Fruit fly (Drosophila melanogaster): ENCODE results near the gene CG1265.
A peak's percentile ranks its signal among the peaks of the same experiment; 100 is the strongest.

The CG1265 gene

DNA sequence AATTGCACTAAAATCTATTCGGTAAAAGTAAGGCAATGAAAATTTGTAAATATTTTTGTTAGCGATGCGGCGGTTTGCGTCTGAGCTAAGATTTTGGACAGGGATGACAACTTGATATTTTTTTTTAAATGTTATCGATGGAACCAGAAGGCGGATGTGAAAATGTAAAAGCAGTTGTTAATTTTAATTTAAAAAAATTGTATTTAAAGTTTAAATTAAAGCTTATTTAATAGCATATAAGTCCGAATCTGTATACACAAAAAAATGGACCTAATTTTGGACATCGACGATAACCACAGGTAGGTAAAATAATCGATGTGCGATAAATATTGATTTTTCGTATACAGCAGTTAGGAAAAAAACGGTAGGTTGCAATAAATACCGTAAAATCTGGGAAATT, 7.8 kb downstream of the CG1265 start, which contains the start of the genes CG11586 and VhaM9.7-a (continued):
- TF ChIP-seq hth (optimal IDR thresholded peaks at IDR 0.05) (no peak), Atf6 (GFP tag; IDR thresholded peaks at IDR 0.05) (0 out of 2 replicates have a peak, but pooled peaks have one; percentile 23), CG32532 (GFP tag; IDR thresholded peaks at IDR 0.05) (no peak), Myb (GFP tag; optimal IDR thresholded peaks at IDR 0.05) (peak; percentile 68), CG15601 (tag; optimal IDR thresholded peaks at IDR 0.05) (peak; percentile 40), crc (GFP tag; optimal IDR thresholded peaks at IDR 0.05) (no peak), mirr (GFP tag; optimal IDR thresholded peaks at IDR 0.05) (no peak), Deaf1 (tag; optimal IDR thresholded peaks at IDR 0.05) (no peak), CG18262 (tag; optimal IDR thresholded peaks at IDR 0.05) (peak; percentile 11), Mrtf (GFP tag; IDR thresholded peaks at IDR 0.05) (no peak), Dll (GFP tag; IDR thresholded peaks at IDR 0.05; ENCODE audit: partially characterized antibody) (peak; percentile 78), sc (optimal IDR thresholded peaks at IDR 0.05) (no peak), sc (GFP tag; optimal IDR thresholded peaks at IDR 0.05) (no peak), dmrt11E (tag; optimal IDR thresholded peaks at IDR 0.05) (peak; percentile 8), CrebB (tag; optimal IDR thresholded peaks at IDR 0.05) (no peak), CG1233 (GFP tag; optimal IDR thresholded peaks at IDR 0.05) (no peak), seq (GFP tag; IDR thresholded peaks at IDR 0.05) (no peak), CG12659 (GFP tag; optimal IDR thresholded peaks at IDR 0.05) (peak; percentile 68), psq (GFP tag; optimal IDR thresholded peaks at IDR 0.05) (no peak), ara (GFP tag; IDR thresholded peaks at IDR 0.05) (no peak), ash1 (GFP tag; optimal IDR thresholded peaks at IDR 0.05) (no peak), MTF-1 (GFP tag; optimal IDR thresholded peaks at IDR 0.05; ENCODE audit: borderline replicate concordance) (no peak), emc (GFP tag; optimal IDR thresholded peaks at IDR 0.05) (no peak), Xbp1 (GFP tag; optimal IDR thresholded peaks at IDR 0.05) (peak; percentile 41), yki (optimal IDR thresholded peaks at IDR 0.05) (no peak), CG4617 (GFP tag; optimal IDR thresholded peaks at IDR 0.05; ENCODE audit: borderline replicate concordance) (peak; percentile 64), BtbVII (GFP tag; optimal IDR thresholded peaks at IDR 0.05) (no peak), sd (tag; optimal IDR thresholded peaks at IDR 0.05) (peak; percentile 21), sug (tag; optimal IDR thresholded peaks at IDR 0.05) (peak; percentile 15), NK7.1 (GFP tag; optimal IDR thresholded peaks at IDR 0.05) (no peak), Sox102F (GFP tag; optimal IDR thresholded peaks at IDR 0.05) (no peak), dm (GFP tag; optimal IDR thresholded peaks at IDR 0.05) (peak; percentile 1), btn (GFP tag; optimal IDR thresholded peaks at IDR 0.05) (no peak), sim (GFP tag; IDR thresholded peaks at IDR 0.05) (no peak), PHDP (tag; optimal IDR thresholded peaks at IDR 0.05) (peak; percentile 15), cwo (GFP tag; optimal IDR thresholded peaks at IDR 0.05) (no peak), lola (GFP tag; optimal IDR thresholded peaks at IDR 0.05) (peak in 1 of 3 experiments; percentile 11), grau (tag; optimal IDR thresholded peaks at IDR 0.05) (peak; percentile 29), Oaz (GFP tag; IDR thresholded peaks at IDR 0.05) (no peak), knrl (GFP tag; IDR thresholded peaks at IDR 0.05; ENCODE audit: partially characterized antibody) (peak; percentile 69), YL-1 (GFP tag; optimal IDR thresholded peaks at IDR 0.05) (peak; percentile 84), tx (GFP tag; optimal IDR thresholded peaks at IDR 0.05) (no peak), CG31441 (GFP tag; IDR thresholded peaks at IDR 0.05) (0 out of 2 replicates have a peak, but pooled peaks have one; percentile 22), CG2199 (GFP tag; IDR thresholded peaks at IDR 0.05) (no peak), esg (GFP tag; conservative IDR thresholded peaks at IDR 0.05) (no peak), D19B (GFP tag; optimal IDR thresholded peaks at IDR 0.05) (no peak), nmo (GFP tag; optimal IDR thresholded peaks at IDR 0.05) (peak; percentile 50), Ravus (GFP tag; IDR thresholded peaks at IDR 0.05) (no peak), MBD-R2 (GFP tag; IDR thresholded peaks at IDR 0.05) (peak; percentile 80), CG11560 (tag; IDR thresholded peaks at IDR 0.05) (no peak), sens (GFP tag) (peak; percentile 74), Dip3 (GFP tag; optimal IDR thresholded peaks at IDR 0.05) (no peak)
